Worm (Caenorhabditis elegans): ENCODE data around the gene ymel-1.
"Not testable (repeated sequence)": the region's sequence is repeated elsewhere in the genome, so short reads cannot be mapped to it uniquely, and the experiment has no call there.

ymel-1 gene

ce11 chrIII:10435938-10436842, 20.3 kb downstream of the ymel-1 start, which contains the start of the genes smrd-1 and enu-3.1:
Gene smrd-1 (minus strand): TSS chrIII:10435988.
Gene enu-3.1 (plus strand): TSS chrIII:10436276.
- TF ChIP-seq pha-4 (tag; optimal IDR thresholded peaks at IDR 0.05) (peak; percentile 5), lin-39 (tag; optimal IDR thresholded peaks at IDR 0.05) (peak; percentile 29), nfya-1 (tag; optimal IDR thresholded peaks at IDR 0.05; ENCODE audit: insufficient read depth) (peak; percentile 67), lin-15B (tag; optimal IDR thresholded peaks at IDR 0.05) (peak; percentile 78), hmg-11 (tag; optimal IDR thresholded peaks at IDR 0.05) (peak; percentile 22), nhr-43 (tag; optimal IDR thresholded peaks at IDR 0.05; ENCODE audit: poor library complexity, severe bottlenecking) (peak; percentile 30), nhr-23 (tag; optimal IDR thresholded peaks at IDR 0.05) (peak; percentile 2), pqm-1 (tag; optimal IDR thresholded peaks at IDR 0.05) (peak; percentile 0), tbx-2 (tag; optimal IDR thresholded peaks at IDR 0.05) (peak; percentile 2), fkh-10 (GFP tag; optimal IDR thresholded peaks at IDR 0.05) (peak; percentile 29)

- TF ChIP-seq snpc-4, aly-2, nhr-237 (tag; optimal IDR thresholded peaks at IDR 0.05): not testable (repeated sequence)
Observed at ce11 chrIII:10438780-10439179, 22.8 kb downstream of the ymel-1 start, which contains the start of gene H04D03.6. Gene H04D03.6 (minus strand): TSS chrIII:10438880.

- TF ChIP-seq elt-1 (tag; optimal IDR thresholded peaks at IDR 0.05) (no peak), nhr-76 (tag; optimal IDR thresholded peaks at IDR 0.05) (no peak), lsy-12 (tag; optimal IDR thresholded peaks at IDR 0.05) (no peak), ceh-9 (tag; optimal IDR thresholded peaks at IDR 0.05) (no peak), fos-1 (tag; optimal IDR thresholded peaks at IDR 0.05) (no peak), elt-3 (tag; optimal IDR thresholded peaks at IDR 0.05) (no peak), skn-1 (tag; optimal IDR thresholded peaks at IDR 0.05) (no peak), lin-39 (tag; optimal IDR thresholded peaks at IDR 0.05) (no peak), ceh-16 (tag; optimal IDR thresholded peaks at IDR 0.05) (no peak), jun-1 (tag; optimal IDR thresholded peaks at IDR 0.05) (no peak), nhr-12 (tag; optimal IDR thresholded peaks at IDR 0.05) (no peak), nhr-237 (tag; optimal IDR thresholded peaks at IDR 0.05) (no peak), egl-27 (tag; optimal IDR thresholded peaks at IDR 0.05) (no peak), pha-4 (tag; optimal IDR thresholded peaks at IDR 0.05) (no peak), nhr-25 (tag; optimal IDR thresholded peaks at IDR 0.05) (no peak), pqm-1 (tag; optimal IDR thresholded peaks at IDR 0.05) (no peak), unc-39 (tag; optimal IDR thresholded peaks at IDR 0.05) (no peak), R02D3.7 (tag; optimal IDR thresholded peaks at IDR 0.05) (no peak)
Observed at ce11 chrIII:10442355-10443140, 26.6 kb downstream of the ymel-1 start, which contains the start of the genes H04D03.2 and ecps-2. Gene H04D03.2 (minus strand): TSS chrIII:10442405. Gene ecps-2 (plus strand): TSS chrIII:10443090.

DNA sequence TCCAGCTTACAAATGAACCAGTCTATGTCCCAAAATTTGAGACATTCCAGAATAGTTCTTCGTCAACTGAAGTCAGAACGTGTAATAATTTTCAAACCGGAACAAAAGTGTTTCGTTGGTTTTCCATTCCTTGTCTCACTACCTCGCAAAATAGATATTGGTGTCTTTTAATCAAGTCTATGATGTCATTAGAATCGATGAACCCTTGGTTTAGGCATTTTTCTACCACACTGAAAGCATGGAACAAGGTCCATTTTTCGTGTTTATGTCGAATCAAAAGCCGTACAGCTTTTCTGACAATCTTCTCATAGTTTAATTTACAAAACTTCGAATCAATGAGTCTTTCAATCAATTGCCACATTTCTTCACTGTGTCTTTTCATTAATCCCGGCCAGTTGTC, 30.8 kb downstream of the ymel-1 start, which contains the start of gene H04D03.7:
Gene H04D03.7, minus strand, starts transcription at position 101 of the 400 bp plus-strand sequence.
- no peak for TF ChIP-seq egl-5 (tag; optimal IDR thresholded peaks at IDR 0.05)
- no peak for TF ChIP-seq ztf-4 (tag; optimal IDR thresholded peaks at IDR 0.05)
- no peak for TF ChIP-seq nhr-28 (tag; optimal IDR thresholded peaks at IDR 0.05)
- TF ChIP-seq mml-1 (tag; optimal IDR thresholded peaks at IDR 0.05), result no peak
- no peak for TF ChIP-seq zag-1 (tag; optimal IDR thresholded peaks at IDR 0.05)
- no peak for TF ChIP-seq elt-3 (tag; optimal IDR thresholded peaks at IDR 0.05)

DNA sequence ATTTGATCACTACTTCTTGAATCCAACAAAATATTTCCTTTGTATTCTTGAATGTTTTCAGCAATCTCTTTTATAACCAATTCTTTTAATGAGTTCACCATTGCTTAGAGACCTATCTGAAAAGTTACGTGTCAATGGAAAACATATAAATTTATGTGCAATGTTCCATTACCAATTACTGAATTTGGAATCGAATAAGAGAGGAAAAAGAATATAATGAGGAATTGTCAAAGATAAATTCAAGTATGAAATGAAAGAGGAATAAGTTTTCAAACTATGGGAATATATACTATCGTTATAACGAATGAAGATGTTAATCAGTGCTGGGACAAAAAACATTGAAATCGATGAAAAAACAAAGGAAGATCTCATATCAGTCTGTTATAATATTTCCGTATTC, 35.1 kb downstream of the ymel-1 start, which contains the start of gene H04D03.4:
Gene H04D03.4, minus strand, starts transcription at position 101 of the 400 bp plus-strand sequence.
- no peak for TF ChIP-seq egl-27 (tag; optimal IDR thresholded peaks at IDR 0.05)
- no peak for TF ChIP-seq zag-1 (tag; optimal IDR thresholded peaks at IDR 0.05)
- TF ChIP-seq nfya-1 (tag; optimal IDR thresholded peaks at IDR 0.05; ENCODE audit: insufficient read depth), result no peak
- no peak for TF ChIP-seq nhr-23 (tag; optimal IDR thresholded peaks at IDR 0.05)
- no peak for TF ChIP-seq nhr-76 (tag; optimal IDR thresholded peaks at IDR 0.05)
- no peak for TF ChIP-seq ceh-82 (tag; optimal IDR thresholded peaks at IDR 0.05)
- no peak for TF ChIP-seq pqm-1 (tag; optimal IDR thresholded peaks at IDR 0.05)
- no peak for TF ChIP-seq sea-2 (GFP tag; optimal IDR thresholded peaks at IDR 0.05)

Data from whole organism, L3 larva.